Fruit fly (Drosophila melanogaster): ENCODE measurements around the gene CG43678.

DNA sequence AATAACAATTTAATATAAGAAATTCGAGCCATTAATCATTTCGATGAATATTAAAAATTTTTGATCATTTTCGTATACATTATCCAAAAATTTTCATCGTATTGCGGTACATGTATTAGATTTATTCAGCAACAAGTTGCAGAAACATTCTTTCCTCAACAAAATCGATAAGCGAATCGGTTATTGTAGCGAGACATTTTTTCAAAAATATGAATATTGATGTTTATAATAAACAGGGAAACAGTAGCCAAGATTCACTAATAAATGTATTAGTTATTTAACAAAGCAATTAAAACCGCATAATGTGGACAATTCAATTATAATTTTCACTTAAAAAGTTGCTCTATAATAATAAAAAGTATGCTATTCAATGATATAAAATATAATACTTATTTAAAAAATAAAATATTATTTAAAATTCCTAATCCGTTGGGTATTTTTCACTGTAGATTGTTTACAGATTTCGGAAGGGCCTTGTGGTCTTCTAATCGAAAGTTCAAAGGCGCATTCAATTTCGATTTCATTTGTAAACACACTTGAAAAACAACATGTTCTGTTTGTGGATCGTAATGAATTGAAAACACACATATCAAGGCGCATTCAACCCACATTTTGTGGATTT, 39.9 kb upstream of the CG43678 start:
- TF ChIP-seq Crg-1 (GFP tag; optimal IDR thresholded peaks at IDR 0.05) (no peak), CG14711 (tag; optimal IDR thresholded peaks at IDR 0.05) (no peak), CG1620 (GFP tag; optimal IDR thresholded peaks at IDR 0.05) (no peak), pad (GFP tag; optimal IDR thresholded peaks at IDR 0.05) (no peak), CG11617 (GFP tag; optimal IDR thresholded peaks at IDR 0.05) (no peak), CG7045 (GFP tag; optimal IDR thresholded peaks at IDR 0.05) (no peak)

Measured in whole organism, adult.